Worm (Caenorhabditis elegans) whole organism, young adult: ENCODE data around the gene mup-4.

Source experiments
- B0019.2 ChIP-seq: fragments of 200-800 bp; sonication (Bioruptor generic); conservative IDR thresholded peaks from 2 replicates; pipeline ENCODE4 v1.3.6; 2022; ENCODE audit warnings: missing genetic modification reagents, missing genetic modification characterization, missing compliant biosample characterization
- B0336.3 ChIP-seq: fragments of 200-800 bp; sonication (Bioruptor generic); IDR thresholded peaks from 2 replicates; pipeline ENCODE4 v1.3.6; 2022; ENCODE audit warnings: missing genetic modification characterization, missing compliant biosample characterization
- F10E7.11 ChIP-seq: sonication (generic microtip); optimal IDR thresholded peaks from 2 replicates; lab custom pipeline; 2017; ENCODE audit warnings: mild to moderate bottlenecking, missing genetic modification characterization, moderate library complexity, missing compliant biosample characterization
- F22D6.2 ChIP-seq: sonication (generic microtip); optimal IDR thresholded peaks from 2 replicates; lab custom pipeline; 2016; ENCODE audit warnings: mild to moderate bottlenecking, missing genetic modification characterization, missing compliant biosample characterization
- F55B11.4 ChIP-seq: sonication (generic microtip); optimal IDR thresholded peaks from 2 replicates; lab custom pipeline; 2016; ENCODE audit warnings: missing compliant biosample characterization, missing genetic modification characterization, borderline replicate concordance; ENCODE audit not compliant: insufficient read depth
- F57A8.1 ChIP-seq: fragments of 200-800 bp; sonication (Bioruptor generic); optimal IDR thresholded peaks from 2 replicates; lab custom pipeline; 2018; ENCODE audit warnings: mild to moderate bottlenecking, missing genetic modification characterization, moderate library complexity, missing compliant biosample characterization
- Y95B8A.8 ChIP-seq: fragments of 200-800 bp; sonication (Bioruptor generic); IDR thresholded peaks from 2 replicates; pipeline ENCODE4 v1.3.6; 2022; ENCODE audit warnings: missing genetic modification reagents, missing genetic modification characterization, missing compliant biosample characterization
- aptf-2 ChIP-seq: fragments of 200-800 bp; sonication (Bioruptor generic); conservative IDR thresholded peaks from 2 replicates; pipeline ENCODE4 v1.3.6; 2022; ENCODE audit warnings: missing genetic modification reagents, missing genetic modification characterization, missing compliant biosample characterization
- aptf-3 ChIP-seq: fragments of 200-800 bp; sonication (Bioruptor generic); IDR thresholded peaks from 2 replicates; pipeline ENCODE4 v1.3.6; 2022; ENCODE audit warnings: missing genetic modification characterization, missing compliant biosample characterization
- ccch-3 ChIP-seq: fragments of 200-800 bp; sonication (Bioruptor generic); optimal IDR thresholded peaks from 2 replicates; lab custom pipeline; 2018; ENCODE audit warnings: mild to moderate bottlenecking, missing genetic modification characterization, missing compliant biosample characterization
- ceh-79 ChIP-seq: sonication (generic microtip); optimal IDR thresholded peaks from 2 replicates; lab custom pipeline; 2017; ENCODE audit warnings: mild to moderate bottlenecking, missing genetic modification characterization, missing compliant biosample characterization
- chd-7 ChIP-seq: sonication (generic microtip); optimal IDR thresholded peaks from 2 replicates; lab custom pipeline; 2016; ENCODE audit warnings: mild to moderate bottlenecking, missing genetic modification characterization, moderate library complexity, missing compliant biosample characterization
- efl-1 ChIP-seq: fragments of 150-350 bp; optimal IDR thresholded peaks from 2 replicates; lab custom pipeline; 2014; ENCODE audit warnings: missing biosample characterization, missing genetic modification reagents, missing genetic modification characterization
- ekl-4 ChIP-seq: fragments of 200-800 bp; sonication (Bioruptor generic); IDR thresholded peaks from 2 replicates; pipeline ENCODE4 v1.3.6; 2022; ENCODE audit warnings: missing genetic modification reagents, missing genetic modification characterization, missing compliant biosample characterization
- fkh-3 ChIP-seq: sonication (generic microtip); optimal IDR thresholded peaks from 2 replicates; lab custom pipeline; 2016; ENCODE audit warnings: mild to moderate bottlenecking, missing genetic modification characterization, missing compliant biosample characterization
- hlh-12 ChIP-seq: sonication (generic microtip); optimal IDR thresholded peaks from 2 replicates; lab custom pipeline; 2016; ENCODE audit warnings: missing genetic modification characterization, missing compliant biosample characterization
- hrde-1 ChIP-seq: sonication (generic microtip); optimal IDR thresholded peaks from 2 replicates; lab custom pipeline; 2016; ENCODE audit warnings: missing genetic modification characterization, mild to moderate bottlenecking, missing compliant biosample characterization, moderate library complexity, missing genotype, missing genetic modification reagents, borderline replicate concordance
- hsf-1 ChIP-seq: fragments of 200-800 bp; sonication (Bioruptor generic); IDR thresholded peaks from 2 replicates; pipeline ENCODE4 v1.3.6; 2022; ENCODE audit warnings: missing genetic modification reagents, missing genetic modification characterization, missing compliant biosample characterization
- lag-1 ChIP-seq: fragments of 200-800 bp; sonication (Bioruptor generic); IDR thresholded peaks from 2 replicates; pipeline ENCODE4 v1.3.6; 2022; ENCODE audit warnings: missing genetic modification reagents, missing genetic modification characterization, missing compliant biosample characterization
- let-607 ChIP-seq, 2 experiments: fragments of 200-800 bp in 1 of 2; sonication (Bioruptor generic) in 1 of 2; sonication (generic microtip) in 1 of 2; optimal IDR thresholded peaks; 2 replicates each; lab custom pipeline; 2016 to 2018; ENCODE audit warnings: mild to moderate bottlenecking in 2 of 2, missing compliant biosample characterization in 2 of 2, missing genetic modification characterization in 2 of 2, moderate library complexity in 2 of 2, missing genotype in 1 of 2
- lin-26 ChIP-seq: fragments of 200-800 bp; sonication (Bioruptor generic); IDR thresholded peaks from 2 replicates; pipeline ENCODE4 v1.3.6; 2022; ENCODE audit warnings: missing genetic modification reagents, missing genetic modification characterization, missing compliant biosample characterization
- lir-1 ChIP-seq: fragments of 200-800 bp; sonication (Bioruptor generic); conservative IDR thresholded peaks from 2 replicates; pipeline ENCODE4 v1.3.6; 2022; ENCODE audit warnings: missing genetic modification reagents, missing genetic modification characterization, missing compliant biosample characterization
- madf-6 ChIP-seq: fragments of 200-800 bp; sonication (Bioruptor generic); IDR thresholded peaks from 2 replicates; pipeline ENCODE4 v1.3.6; 2022; ENCODE audit warnings: missing genetic modification reagents, missing genetic modification characterization, missing compliant biosample characterization
- madf-8 ChIP-seq: fragments of 200-800 bp; sonication (Bioruptor generic); conservative IDR thresholded peaks from 2 replicates; pipeline ENCODE4 v1.3.6; 2022; ENCODE audit warnings: missing genetic modification reagents, missing genetic modification characterization, missing compliant biosample characterization
- nfya-1 ChIP-seq: sonication (generic microtip); optimal IDR thresholded peaks from 2 replicates; lab custom pipeline; 2017; ENCODE audit warnings: antibody characterized with exemption, missing compliant biosample characterization, missing genetic modification characterization, borderline replicate concordance; ENCODE audit not compliant: insufficient read depth
- nfya-2 ChIP-seq: fragments of 200-800 bp; sonication (Bioruptor generic); IDR thresholded peaks from 2 replicates; pipeline ENCODE4 v1.3.6; 2022; ENCODE audit warnings: missing genetic modification reagents, missing genetic modification characterization, missing compliant biosample characterization
- nfyb-1 ChIP-seq: fragments of 200-800 bp; sonication (Bioruptor generic); IDR thresholded peaks from 2 replicates; pipeline ENCODE4 v1.3.6; 2022; ENCODE audit warnings: missing genetic modification reagents, missing genetic modification characterization, missing compliant biosample characterization
- nhr-179 ChIP-seq: sonication (generic microtip); optimal IDR thresholded peaks from 2 replicates; lab custom pipeline; 2016; ENCODE audit warnings: mild to moderate bottlenecking, missing genetic modification characterization, missing compliant biosample characterization
- pbrm-1 ChIP-seq: fragments of 200-800 bp; sonication (Bioruptor generic); IDR thresholded peaks from 2 replicates; pipeline ENCODE4 v1.3.6; 2022; ENCODE audit warnings: missing genetic modification reagents, missing genetic modification characterization, missing compliant biosample characterization
- pha-4 ChIP-seq: fragments of 150-350 bp; sonication (generic microtip); optimal IDR thresholded peaks from 2 replicates; lab custom pipeline; 2014; ENCODE audit warnings: missing biosample characterization, missing genetic modification reagents, missing genetic modification characterization
- snpc-3.4 ChIP-seq: sonication (generic microtip); optimal IDR thresholded peaks from 2 replicates; lab custom pipeline; 2017; ENCODE audit warnings: missing genetic modification characterization, mild to moderate bottlenecking, missing compliant biosample characterization, antibody characterized with exemption, moderate library complexity, missing genotype, missing genetic modification reagents
- sptf-2 ChIP-seq: fragments of 200-800 bp; sonication (Bioruptor generic); optimal IDR thresholded peaks from 2 replicates; lab custom pipeline; 2018; ENCODE audit warnings: mild to moderate bottlenecking, missing genetic modification characterization, missing compliant biosample characterization
- tbx-9 ChIP-seq: sonication (generic microtip); optimal IDR thresholded peaks from 2 replicates; lab custom pipeline; 2016; ENCODE audit warnings: borderline replicate concordance, missing genetic modification characterization, inconsistent platforms, missing compliant biosample characterization
- tlf-1 ChIP-seq: fragments of 200-800 bp; sonication (Bioruptor generic); optimal IDR thresholded peaks from 2 replicates; lab custom pipeline; 2018; ENCODE audit warnings: mild to moderate bottlenecking, missing genetic modification characterization, missing compliant biosample characterization
- xnd-1 ChIP-seq: sonication (generic microtip); optimal IDR thresholded peaks from 2 replicates; lab custom pipeline; 2016; ENCODE audit warnings: missing genotype, missing genetic modification reagents, missing genetic modification characterization, missing compliant biosample characterization

mup-4 gene

ce11 chrIII:7534648-7535047, 45.7 kb upstream of the mup-4 start:
- TF ChIP-seq pha-4: no peak

ce11 chrIII:7533012-7533411, 44.1 kb upstream of the mup-4 start:
- TF ChIP-seq aptf-2 (GFP tag; lab: Robert Waterston, UW) (no peak), chd-7 (tag; lab: Kevin White, UChicago) (no peak), hlh-12 (tag; lab: Kevin White, UChicago) (no peak), ekl-4 (GFP tag; lab: Robert Waterston, UW) (no peak), ccch-3 (GFP tag; lab: Kevin White, UChicago) (no peak), F55B11.4 (no peak), xnd-1 (tag; lab: Kevin White, UChicago) (no peak), nfyb-1 (no peak)

DNA sequence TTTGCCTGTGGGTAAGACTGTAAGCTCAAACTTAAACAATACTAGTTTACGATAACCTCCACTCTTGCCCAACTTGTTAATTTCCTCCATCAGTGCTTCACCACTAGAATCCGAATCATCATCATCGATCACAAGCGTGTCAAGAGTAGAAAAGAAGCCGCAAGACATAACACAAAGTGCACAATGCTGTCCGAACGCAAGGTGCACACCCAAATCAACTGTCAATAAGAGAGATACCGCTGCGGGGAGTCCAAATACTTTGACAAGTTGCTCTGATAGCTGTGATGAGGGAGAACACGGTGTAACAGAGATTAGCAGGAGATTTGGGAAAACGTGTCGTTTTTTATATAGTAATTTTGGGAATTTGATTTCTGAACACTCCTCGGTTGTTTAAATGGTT, 42.5 kb upstream of the mup-4 start:
- TF ChIP-seq F57A8.1 (no peak), nfya-1 (tag; lab: Kevin White, UChicago) (no peak), hsf-1 (GFP tag; lab: Robert Waterston, UW) (no peak), aptf-3 (GFP tag; lab: Robert Waterston, UW) (no peak)

- TF ChIP-seq hrde-1 (no peak), B0336.3 (no peak), F22D6.2 (tag; lab: Kevin White, UChicago) (no peak), nfya-2 (GFP tag; lab: Robert Waterston, UW) (no peak)
These were observed 41.9 kb upstream of the mup-4 start for ce11 chrIII:7530830-7531229.

DNA sequence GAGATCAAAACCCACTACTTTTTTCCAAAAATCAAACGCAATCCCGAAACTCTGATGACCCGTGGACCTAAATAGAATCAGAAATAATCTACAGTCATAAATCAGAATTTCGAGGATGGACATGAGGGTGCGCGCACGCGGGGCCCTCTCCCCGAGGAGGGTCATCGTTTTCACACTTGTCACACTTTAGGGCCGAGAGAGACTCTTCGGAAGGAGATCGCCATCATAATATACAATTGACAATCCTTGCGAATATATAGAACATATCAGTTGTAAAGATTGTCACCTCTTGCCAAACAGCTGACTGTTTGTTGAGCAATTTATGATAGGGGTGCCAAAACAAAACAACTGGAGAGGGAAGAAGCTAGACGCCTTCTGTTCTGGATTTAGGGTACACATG, 41.2 kb upstream of the mup-4 start:
- no peak for TF ChIP-seq tlf-1 (GFP tag; lab: Kevin White, UChicago)
- no peak for TF ChIP-seq fkh-3
- TF ChIP-seq madf-8 (GFP tag; lab: Robert Waterston, UW): no peak

- no peak for TF ChIP-seq B0019.2 (GFP tag; lab: Robert Waterston, UW)
- no peak for TF ChIP-seq F10E7.11 (tag; lab: Kevin White, UChicago)
- TF ChIP-seq lir-1 (GFP tag; lab: Robert Waterston, UW): no peak
These were observed 38.1 kb upstream of the mup-4 start for ce11 chrIII:7526974-7527466.

DNA sequence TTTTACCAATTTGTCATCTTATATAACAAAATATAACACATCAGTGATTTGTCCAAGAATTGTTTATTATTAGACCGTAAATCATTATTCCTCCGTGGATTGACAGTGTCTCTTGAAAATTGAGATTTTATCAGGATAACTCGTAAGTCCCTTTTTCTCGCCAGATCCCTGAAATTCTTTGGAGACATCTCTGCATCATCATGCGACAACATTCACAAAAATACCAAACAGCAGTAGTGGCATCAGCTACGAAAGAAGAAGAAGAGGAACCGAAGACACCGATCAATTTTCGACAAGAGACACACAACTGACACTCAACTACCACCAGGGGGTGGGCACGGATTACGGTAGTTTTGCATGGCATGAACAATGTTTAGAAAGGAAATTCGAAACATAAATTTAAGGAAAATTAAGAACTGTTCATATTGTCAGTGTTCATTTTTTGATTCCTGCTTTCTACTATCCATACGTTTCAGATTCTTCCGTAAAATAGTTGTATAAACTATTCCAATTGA, 36.0 kb upstream of the mup-4 start:
- no peak for TF ChIP-seq tbx-9 (tag; lab: Kevin White, UChicago)
- TF ChIP-seq let-607 (tag; optimal IDR thresholded peaks at IDR 0.05; lab: Kevin White, UChicago): no peak
- TF ChIP-seq efl-1 (GFP tag; lab: Kevin White, UChicago): no peak
- no peak for TF ChIP-seq ceh-79 (tag; lab: Kevin White, UChicago)
- TF ChIP-seq madf-6 (GFP tag; lab: Robert Waterston, UW): no peak
- TF ChIP-seq snpc-3.4 (tag; lab: Kevin White, UChicago): no peak
- TF ChIP-seq lag-1 (GFP tag; lab: Robert Waterston, UW): no peak
- no peak for TF ChIP-seq nhr-179 (tag; lab: Kevin White, UChicago)
- no peak for TF ChIP-seq lin-26 (GFP tag; lab: Robert Waterston, UW)
- TF ChIP-seq sptf-2 (GFP tag; lab: Kevin White, UChicago): no peak
- TF ChIP-seq pbrm-1 (GFP tag; lab: Robert Waterston, UW): no peak
- TF ChIP-seq Y95B8A.8 (GFP tag; lab: Robert Waterston, UW): no peak
